Worm (Caenorhabditis elegans) whole organism, midembryonic: ENCODE data around the gene rund-1.

ENCODE experiments used
- T22C8.4 ChIP-seq: fragments of 200-800 bp; sonication (Bioruptor generic); IDR thresholded peaks from 2 replicates; pipeline ENCODE4 v1.3.6; 2022; ENCODE audit warnings: missing genetic modification characterization, missing compliant biosample characterization
- cog-1 ChIP-seq: sonication (generic microtip); optimal IDR thresholded peaks from 2 replicates; lab custom pipeline; 2016; ENCODE audit warnings: missing genetic modification characterization, missing compliant biosample characterization
- flt-1 ChIP-seq: fragments of 200-800 bp; sonication (Bioruptor generic); IDR thresholded peaks from 2 replicates; pipeline ENCODE4 v1.3.6; 2022; ENCODE audit warnings: missing genetic modification characterization, missing compliant biosample characterization
- klf-2 ChIP-seq: fragments of 200-800 bp; sonication (Bioruptor generic); conservative IDR thresholded peaks from 2 replicates; pipeline ENCODE4 v1.3.6; 2022; ENCODE audit warnings: missing genetic modification reagents, missing genetic modification characterization, missing compliant biosample characterization
- med-1 ChIP-seq: sonication (generic microtip); optimal IDR thresholded peaks from 2 replicates; lab custom pipeline; 2017; ENCODE audit warnings: missing genetic modification characterization, mild to moderate bottlenecking, missing compliant biosample characterization, antibody characterized with exemption, missing genetic modification reagents; ENCODE audit not compliant: insufficient read depth
- ref-1 ChIP-seq: fragments of 200-800 bp; sonication (Bioruptor generic); conservative IDR thresholded peaks from 2 replicates; pipeline ENCODE4 v1.3.6; 2022; ENCODE audit warnings: missing genetic modification reagents, missing genetic modification characterization, missing compliant biosample characterization
- tab-1 ChIP-seq: fragments of 200-800 bp; sonication (Bioruptor generic); IDR thresholded peaks from 2 replicates; pipeline ENCODE4 v1.3.6; 2022; ENCODE audit warnings: missing genetic modification characterization, missing compliant biosample characterization
- ztf-23 ChIP-seq: fragments of 200-800 bp; sonication (Bioruptor generic); IDR thresholded peaks from 2 replicates; pipeline ENCODE4 v1.3.6; 2022; ENCODE audit warnings: missing genetic modification reagents, missing genetic modification characterization, missing compliant biosample characterization
- ztf-29 ChIP-seq: fragments of 200-800 bp; sonication (Bioruptor generic); IDR thresholded peaks from 2 replicates; pipeline ENCODE4 v1.3.6; 2022; ENCODE audit warnings: missing genetic modification reagents, missing genetic modification characterization, missing compliant biosample characterization

rund-1 gene

DNA sequence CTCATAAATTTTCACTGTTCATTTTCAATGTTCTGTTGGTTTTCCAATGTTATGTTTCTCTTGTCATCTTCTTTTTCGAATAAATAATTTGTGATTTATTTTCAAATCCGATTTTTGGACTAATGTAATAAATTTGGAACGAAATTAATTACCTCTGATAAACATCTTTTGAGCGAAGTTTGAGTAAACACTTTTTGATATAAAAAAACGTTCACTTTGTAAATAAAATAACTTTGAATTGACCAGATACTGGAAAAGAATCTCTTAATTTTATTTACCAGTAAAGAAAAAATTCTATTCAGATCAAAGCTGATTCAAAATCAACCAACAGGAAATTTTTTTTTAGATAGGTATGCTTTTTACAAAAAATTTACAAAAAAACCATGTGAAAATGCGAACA lies 10.2 kb upstream of the rund-1 start, which contains the start of gene lgc-32:
Gene lgc-32 (plus strand): TSS at position 301 of the 400 bp plus-strand sequence.
- no peak for TF ChIP-seq cog-1 (tag; lab: Kevin White, UChicago)
- TF ChIP-seq ztf-23 (GFP tag; lab: Robert Waterston, UW): no peak
- TF ChIP-seq med-1: no peak
- TF ChIP-seq ztf-29 (GFP tag; lab: Robert Waterston, UW): no peak
- TF ChIP-seq flt-1 (GFP tag; lab: Robert Waterston, UW): no peak
- no peak for TF ChIP-seq klf-2
- TF ChIP-seq ref-1 (GFP tag; lab: Robert Waterston, UW): no peak
- no peak for TF ChIP-seq tab-1
- TF ChIP-seq T22C8.4: no peak

DNA sequence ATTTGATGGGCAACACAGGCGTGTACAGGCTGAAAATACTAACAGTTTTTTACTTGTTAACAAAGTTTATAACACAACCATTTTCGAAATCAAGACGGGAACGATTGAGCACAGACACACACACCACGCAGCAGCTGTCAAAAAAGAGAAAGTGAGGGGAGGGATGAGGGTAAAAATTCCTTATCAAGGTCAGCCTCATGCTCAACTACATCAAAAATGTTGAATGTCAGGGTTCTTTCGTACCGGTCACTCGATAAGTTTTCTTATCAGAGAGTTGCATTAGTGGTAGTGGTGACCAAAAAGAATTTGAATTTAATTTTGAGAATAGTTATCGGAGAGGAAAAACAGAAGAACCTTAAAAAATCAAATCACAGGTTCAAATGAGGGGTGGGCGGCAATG lies 9.0 kb upstream of the rund-1 start, which contains the start of gene T19D7.6:
Gene T19D7.6 (minus strand): TSS at position 198 of the 400 bp plus-strand sequence.
- TF ChIP-seq ref-1 (GFP tag; lab: Robert Waterston, UW) (no peak), ztf-29 (GFP tag; lab: Robert Waterston, UW) (no peak)

DNA sequence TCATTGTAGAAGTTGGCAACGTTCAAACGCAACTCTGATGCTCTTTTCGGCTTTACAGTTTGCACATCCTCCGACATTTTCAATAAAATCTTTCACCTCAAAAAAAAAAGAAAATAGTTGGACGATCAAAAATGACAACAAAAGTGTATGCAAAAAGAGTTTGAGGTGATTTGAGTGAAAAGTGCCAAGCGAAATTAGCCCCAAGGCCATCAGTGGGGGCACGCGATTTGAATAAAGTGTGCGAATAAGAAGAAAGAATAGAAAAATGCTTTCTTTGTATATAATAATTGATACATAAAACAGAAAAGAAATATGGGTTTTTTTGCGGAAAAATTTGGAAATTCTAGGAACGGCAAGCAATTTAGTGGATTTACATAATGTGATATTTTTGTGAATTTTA lies 4.5 kb upstream of the rund-1 start, which contains the start of gene T19D7.5:
Gene T19D7.5 (minus strand): TSS at position 101 of the 400 bp plus-strand sequence.
- no peak for TF ChIP-seq ztf-29 (GFP tag; lab: Robert Waterston, UW)
- TF ChIP-seq ref-1 (GFP tag; lab: Robert Waterston, UW): no peak
- TF ChIP-seq cog-1 (tag; lab: Kevin White, UChicago): no peak
- TF ChIP-seq klf-2: no peak
- no peak for TF ChIP-seq T22C8.4
- TF ChIP-seq med-1: no peak
- no peak for TF ChIP-seq ztf-23 (GFP tag; lab: Robert Waterston, UW)
- no peak for TF ChIP-seq flt-1 (GFP tag; lab: Robert Waterston, UW)
- no peak for TF ChIP-seq tab-1

DNA sequence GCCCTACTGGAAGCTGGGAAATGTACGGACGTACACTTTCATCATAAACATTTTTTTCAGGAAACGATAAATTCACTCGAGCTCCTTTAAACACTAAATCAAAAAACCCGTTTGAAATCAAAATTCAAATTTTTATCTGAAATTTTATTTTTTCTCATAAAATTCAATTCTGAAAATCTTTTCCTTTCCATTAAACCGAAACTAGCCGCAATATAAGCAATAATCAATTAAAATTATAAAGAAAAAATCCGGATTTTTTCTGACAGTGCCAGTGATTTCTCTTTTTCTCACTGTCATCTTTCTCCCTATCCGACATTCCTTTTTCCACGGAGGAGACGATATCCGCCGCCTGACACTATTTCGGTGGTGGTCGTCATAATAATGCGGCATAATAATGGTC lies 5.7 kb downstream of the rund-1 start, which contains the start of gene lpr-7:
Gene lpr-7 (plus strand): TSS at position 301 of the 400 bp plus-strand sequence.
- TF ChIP-seq ref-1 (GFP tag; lab: Robert Waterston, UW) (no peak), cog-1 (tag; lab: Kevin White, UChicago) (no peak), flt-1 (GFP tag; lab: Robert Waterston, UW) (no peak), ztf-23 (GFP tag; lab: Robert Waterston, UW) (no peak), med-1 (no peak)

DNA sequence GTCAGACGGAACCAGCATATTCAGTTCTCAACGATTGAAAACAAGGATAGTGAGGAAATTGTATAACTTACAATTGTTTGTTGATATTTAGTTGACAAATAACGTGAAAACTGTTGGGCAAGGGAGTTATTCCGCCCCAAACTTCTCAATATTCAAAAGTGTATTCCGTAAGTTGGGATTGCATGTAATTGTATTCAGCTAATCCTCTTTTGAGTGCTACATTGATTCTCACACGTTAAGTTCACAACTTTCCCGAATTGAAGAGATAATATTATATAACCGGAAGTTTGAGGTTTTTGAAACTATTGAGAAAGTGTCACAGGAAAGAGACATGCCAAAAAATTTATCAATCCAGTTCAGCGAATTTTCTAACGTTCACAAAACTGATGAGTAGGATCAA lies 6.8 kb downstream of the rund-1 start, which contains the start of gene ifc-2:
Gene ifc-2 (minus strand): TSS at position 101 of the 400 bp plus-strand sequence.
- TF ChIP-seq cog-1 (tag; lab: Kevin White, UChicago) (no peak), T22C8.4 (no peak), ref-1 (GFP tag; lab: Robert Waterston, UW) (no peak), klf-2 (no peak), flt-1 (GFP tag; lab: Robert Waterston, UW) (no peak), med-1 (no peak), ztf-29 (GFP tag; lab: Robert Waterston, UW) (no peak), ztf-23 (GFP tag; lab: Robert Waterston, UW) (no peak), tab-1 (no peak)

DNA sequence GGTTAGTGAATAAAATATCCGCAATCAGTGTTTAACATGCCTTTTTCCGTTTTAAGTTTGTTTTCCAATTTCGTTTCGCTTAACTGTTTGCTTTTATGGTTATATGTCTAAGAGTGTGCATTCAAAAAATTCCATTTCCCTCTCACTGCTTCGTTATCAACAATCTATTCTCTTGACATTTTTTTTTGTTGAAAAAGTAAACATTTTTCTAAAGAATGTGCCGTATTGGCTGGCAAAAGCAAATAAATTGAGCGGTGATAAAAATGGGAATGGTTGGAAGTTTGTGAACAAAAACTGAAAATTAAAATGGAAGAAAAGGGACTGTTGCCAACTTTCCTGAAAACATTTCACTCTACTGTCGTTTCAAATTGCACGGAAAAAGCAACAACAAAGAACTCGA lies 10.0 kb downstream of the rund-1 start:
- TF ChIP-seq tab-1: no peak

DNA sequence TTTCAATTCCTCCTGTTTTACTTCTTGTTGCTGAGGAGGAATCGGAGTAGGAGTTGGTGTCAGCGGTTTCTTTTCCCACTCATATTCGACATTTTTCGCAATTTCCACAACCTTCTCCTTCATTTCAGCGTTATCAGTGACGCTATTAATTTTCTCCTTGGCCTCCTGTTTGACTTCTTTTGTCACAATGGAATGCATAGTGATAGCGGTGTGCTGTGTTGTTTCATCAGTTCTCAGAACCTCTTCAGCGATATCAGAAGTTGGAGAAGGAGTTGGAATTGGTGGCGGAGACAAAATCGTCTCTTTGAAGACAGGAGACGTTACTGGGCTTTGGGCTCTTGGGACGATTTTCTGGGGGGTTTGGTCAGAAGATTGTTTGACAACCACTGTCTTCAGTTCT lies 15.1 kb downstream of the rund-1 start:
- no peak for TF ChIP-seq cog-1 (tag; lab: Kevin White, UChicago)
- no peak for TF ChIP-seq flt-1 (GFP tag; lab: Robert Waterston, UW)
- TF ChIP-seq ztf-29 (GFP tag; lab: Robert Waterston, UW): no peak
- TF ChIP-seq med-1: no peak
- no peak for TF ChIP-seq ref-1 (GFP tag; lab: Robert Waterston, UW)
- TF ChIP-seq ztf-23 (GFP tag; lab: Robert Waterston, UW): no peak
- TF ChIP-seq T22C8.4: no peak
- no peak for TF ChIP-seq tab-1
- no peak for TF ChIP-seq klf-2

DNA sequence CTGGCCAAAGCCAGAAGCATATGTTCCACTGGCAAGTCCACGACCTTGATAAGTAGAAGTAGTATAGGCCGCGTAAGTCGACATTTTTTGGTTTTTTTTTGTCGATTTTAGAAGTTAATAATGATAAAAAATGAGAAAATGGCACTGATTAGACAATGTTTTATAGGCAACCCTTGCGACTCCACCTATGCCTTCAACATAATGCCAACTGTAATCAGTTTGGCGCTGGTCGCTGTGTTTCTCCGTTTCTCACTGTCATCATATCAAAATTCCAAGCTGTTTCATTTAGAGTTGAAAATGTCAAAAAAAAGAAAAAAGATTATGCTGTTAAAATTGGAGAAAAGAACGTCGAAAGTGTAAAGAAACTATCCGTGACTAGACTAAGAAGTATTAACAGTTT lies 16.0 kb downstream of the rund-1 start:
- no peak for TF ChIP-seq ref-1 (GFP tag; lab: Robert Waterston, UW)
- no peak for TF ChIP-seq med-1
- TF ChIP-seq cog-1 (tag; lab: Kevin White, UChicago): no peak
- no peak for TF ChIP-seq ztf-29 (GFP tag; lab: Robert Waterston, UW)
- no peak for TF ChIP-seq klf-2
- TF ChIP-seq ztf-23 (GFP tag; lab: Robert Waterston, UW): no peak
- TF ChIP-seq T22C8.4: no peak
- no peak for TF ChIP-seq flt-1 (GFP tag; lab: Robert Waterston, UW)
- TF ChIP-seq tab-1: no peak

DNA sequence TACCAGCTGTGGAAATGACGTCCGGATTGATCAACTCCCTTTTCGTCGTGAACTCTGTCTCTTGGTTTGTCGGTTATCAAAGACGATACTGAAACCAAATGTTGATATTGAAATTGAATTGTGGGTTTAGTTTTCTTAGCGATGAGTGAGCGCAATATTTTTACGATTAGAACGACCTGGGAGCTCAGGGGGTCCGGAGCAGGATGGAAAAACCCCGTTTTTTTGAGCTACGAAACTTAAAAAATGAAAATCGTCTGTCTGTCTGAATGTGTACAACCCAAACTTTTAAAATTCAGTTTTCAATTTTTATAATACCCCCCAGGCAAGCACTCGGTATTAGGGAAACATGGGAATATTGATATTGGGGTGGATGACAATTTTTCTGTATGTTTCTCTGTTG lies 18.8 kb downstream of the rund-1 start:
- TF ChIP-seq ztf-29 (GFP tag; lab: Robert Waterston, UW): no peak
- TF ChIP-seq tab-1: no peak
- TF ChIP-seq T22C8.4: no peak
- TF ChIP-seq med-1: no peak
- TF ChIP-seq klf-2: no peak
- TF ChIP-seq cog-1 (tag; lab: Kevin White, UChicago): no peak
- TF ChIP-seq ztf-23 (GFP tag; lab: Robert Waterston, UW): no peak
- no peak for TF ChIP-seq ref-1 (GFP tag; lab: Robert Waterston, UW)
- no peak for TF ChIP-seq flt-1 (GFP tag; lab: Robert Waterston, UW)

DNA sequence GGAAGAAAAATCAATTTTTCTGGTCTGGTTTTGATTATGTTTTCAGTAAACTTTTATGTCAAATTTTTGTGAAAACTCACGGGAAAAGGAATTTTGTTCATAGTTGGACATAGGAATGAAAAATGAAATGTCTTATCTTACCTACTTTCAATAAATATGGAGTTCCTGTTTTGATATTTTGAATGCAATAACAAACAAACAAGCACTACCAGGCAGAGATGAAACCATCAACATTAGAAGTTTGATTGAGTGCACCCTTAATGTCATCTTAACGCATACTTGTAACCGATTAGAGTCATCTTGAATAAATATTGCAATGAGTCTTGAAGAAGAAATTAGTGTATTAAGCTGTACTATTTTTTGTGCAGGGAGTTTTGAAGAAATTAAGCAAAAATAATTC lies 20.1 kb downstream of the rund-1 start, which contains the start of gene M6.11:
Gene M6.11 (minus strand): TSS at position 101 of the 400 bp plus-strand sequence.
- no peak for TF ChIP-seq cog-1 (tag; lab: Kevin White, UChicago)
- TF ChIP-seq ref-1 (GFP tag; lab: Robert Waterston, UW): no peak
- no peak for TF ChIP-seq tab-1
- no peak for TF ChIP-seq ztf-23 (GFP tag; lab: Robert Waterston, UW)
- TF ChIP-seq flt-1 (GFP tag; lab: Robert Waterston, UW): no peak
- TF ChIP-seq klf-2: no peak
- TF ChIP-seq T22C8.4: no peak
- TF ChIP-seq med-1: no peak
- TF ChIP-seq ztf-29 (GFP tag; lab: Robert Waterston, UW): no peak

DNA sequence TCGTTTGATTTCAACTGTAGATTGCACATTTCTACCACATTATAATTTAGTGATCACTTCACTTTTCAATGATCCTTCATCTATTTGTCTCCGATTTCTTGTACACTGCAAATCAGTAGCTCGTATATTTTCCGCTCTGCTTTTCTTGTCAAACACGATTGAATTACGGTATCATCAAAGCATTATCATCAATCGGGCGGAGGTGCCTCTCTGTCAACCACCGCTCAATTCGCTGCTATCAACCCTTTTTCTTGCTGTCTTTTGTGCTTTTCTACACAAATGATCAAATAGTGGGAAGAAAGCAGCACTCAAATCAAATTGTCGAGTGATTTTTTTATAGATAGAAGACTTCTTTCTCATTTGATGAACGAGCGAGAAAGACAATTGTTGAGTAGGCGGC lies 24.0 kb downstream of the rund-1 start:
- TF ChIP-seq T22C8.4: no peak
- TF ChIP-seq flt-1 (GFP tag; lab: Robert Waterston, UW): no peak
